Fruit fly (Drosophila melanogaster) whole organism, prepupa: ENCODE results near the gene Mical.

Experiments used
- Blimp-1 ChIP-seq: fragments of 200-800 bp; sonication (Bioruptor generic); optimal IDR thresholded peaks from 3 replicates; lab custom pipeline; 2017; ENCODE audit warnings: missing biosample characterization, missing genetic modification characterization, mild to moderate bottlenecking, moderate library complexity, missing genetic modification reagents
- CG10631 ChIP-seq: fragments of 200-800 bp; sonication (Bioruptor generic); optimal IDR thresholded peaks from 2 replicates; lab custom pipeline; 2016; ENCODE audit warnings: missing biosample characterization, missing genetic modification characterization
- CG11762 ChIP-seq: fragments of 200-800 bp; sonication (Bioruptor generic); optimal IDR thresholded peaks from 3 replicates; lab custom pipeline; 2016; ENCODE audit warnings: missing biosample characterization, missing genetic modification characterization; ENCODE audit not compliant: insufficient read depth
- CG11902 ChIP-seq: fragments of 200-800 bp; sonication (Bioruptor generic); optimal IDR thresholded peaks from 3 replicates; lab custom pipeline; 2016; ENCODE audit warnings: missing biosample characterization, missing genetic modification characterization
- CG15336 ChIP-seq: fragments of 200-800 bp; sonication (Bioruptor generic); IDR thresholded peaks from 2 replicates; pipeline ENCODE4 v1.3.6; 2022; ENCODE audit warnings: missing biosample characterization, missing genetic modification characterization
- CG16779 ChIP-seq: fragments of 200-800 bp; sonication (Bioruptor generic); optimal IDR thresholded peaks from 3 replicates; lab custom pipeline; 2017; ENCODE audit warnings: missing biosample characterization, mild to moderate bottlenecking, missing genetic modification characterization
- CG3032 ChIP-seq: fragments of 200-800 bp; optimal IDR thresholded peaks from 2 replicates; lab custom pipeline; 2019; ENCODE audit warnings: missing biosample characterization, mild to moderate bottlenecking, missing genetic modification characterization, moderate library complexity
- CG31627 ChIP-seq: fragments of 200-800 bp; sonication (Bioruptor generic); optimal IDR thresholded peaks from 3 replicates; lab custom pipeline; 2016; ENCODE audit warnings: missing biosample characterization, missing genetic modification characterization
- CG6163 ChIP-seq: fragments of 200-800 bp; sonication (Bioruptor generic); IDR thresholded peaks from 3 replicates; pipeline ENCODE4 v1.3.6; 2022; ENCODE audit warnings: missing biosample characterization, missing genetic modification characterization
- CG6808 ChIP-seq: fragments of 200-800 bp; sonication (Bioruptor generic); optimal IDR thresholded peaks from 3 replicates; lab custom pipeline; 2017; ENCODE audit warnings: missing biosample characterization, missing genetic modification characterization, mild to moderate bottlenecking, moderate library complexity, missing genetic modification reagents
- CG9139 ChIP-seq: fragments of 200-800 bp; sonication (Bioruptor generic); optimal IDR thresholded peaks from 3 replicates; lab custom pipeline; 2017; ENCODE audit warnings: missing biosample characterization, mild to moderate bottlenecking, missing genetic modification characterization
- Eip75B ChIP-seq: fragments of 200-800 bp; sonication (Bioruptor generic); optimal IDR thresholded peaks from 3 replicates; lab custom pipeline; 2016; ENCODE audit warnings: missing biosample characterization, missing genetic modification characterization
- Eip93F ChIP-seq: fragments of 200-800 bp; sonication (Bioruptor generic); optimal IDR thresholded peaks from 2 replicates; lab custom pipeline; 2016; ENCODE audit warnings: missing biosample characterization, mild to moderate bottlenecking, missing genetic modification characterization
- Ets21C ChIP-seq: fragments of 200-800 bp; sonication (Bioruptor generic); optimal IDR thresholded peaks from 3 replicates; lab custom pipeline; 2016; ENCODE audit warnings: missing biosample characterization, missing genetic modification characterization
- Ets96B ChIP-seq: fragments of 200-800 bp; optimal IDR thresholded peaks from 2 replicates; lab custom pipeline; 2019; ENCODE audit warnings: missing biosample characterization, mild to moderate bottlenecking, missing genetic modification characterization, moderate library complexity
- Gug ChIP-seq: fragments of 200-800 bp; sonication (Bioruptor generic); IDR thresholded peaks from 2 replicates; pipeline ENCODE4 v1.3.6; 2022; ENCODE audit warnings: missing biosample characterization, missing genetic modification characterization
- Hr38 ChIP-seq: sonication (Bioruptor generic); optimal IDR thresholded peaks from 2 replicates; lab custom pipeline; 2016; ENCODE audit warnings: missing biosample characterization, missing genetic modification characterization
- Hr39 ChIP-seq: fragments of 200-800 bp; sonication (Bioruptor generic); optimal IDR thresholded peaks from 2 replicates; lab custom pipeline; 2016; ENCODE audit warnings: missing biosample characterization, missing genetic modification characterization
- Hr4 ChIP-seq: fragments of 200-800 bp; sonication (Bioruptor generic); optimal IDR thresholded peaks from 3 replicates; lab custom pipeline; 2016; ENCODE audit warnings: missing biosample characterization, missing genetic modification characterization
- Lpt ChIP-seq: fragments of 200-800 bp; sonication (Bioruptor generic); optimal IDR thresholded peaks from 3 replicates; lab custom pipeline; 2016; ENCODE audit warnings: missing biosample characterization, missing genetic modification characterization
- Met ChIP-seq: fragments of 200-800 bp; sonication (Bioruptor generic); optimal IDR thresholded peaks from 3 replicates; lab custom pipeline; 2016; ENCODE audit warnings: missing biosample characterization, missing genetic modification characterization
- OdsH ChIP-seq: fragments of 200-800 bp; sonication (Bioruptor generic); optimal IDR thresholded peaks from 3 replicates; lab custom pipeline; 2016; ENCODE audit warnings: missing biosample characterization, missing genetic modification characterization
- Smox ChIP-seq: fragments of 200-800 bp; sonication (Bioruptor generic); optimal IDR thresholded peaks from 3 replicates; lab custom pipeline; 2016; ENCODE audit warnings: missing biosample characterization, missing genetic modification characterization
- Sox102F ChIP-seq: fragments of 200-800 bp; sonication (Bioruptor generic); optimal IDR thresholded peaks from 2 replicates; lab custom pipeline; 2016; ENCODE audit warnings: missing biosample characterization, mild to moderate bottlenecking, missing genetic modification characterization
- Sox15 ChIP-seq: fragments of 200-800 bp; sonication (Bioruptor generic); optimal IDR thresholded peaks from 3 replicates; lab custom pipeline; 2016; ENCODE audit warnings: missing biosample characterization, missing genetic modification characterization
- acj6 ChIP-seq: fragments of 200-800 bp; sonication (Bioruptor generic); optimal IDR thresholded peaks from 3 replicates; lab custom pipeline; 2016; ENCODE audit warnings: missing biosample characterization, missing genetic modification characterization
- cyc ChIP-seq: fragments of 200-800 bp; sonication (Bioruptor generic); optimal IDR thresholded peaks from 3 replicates; lab custom pipeline; 2016; ENCODE audit warnings: missing biosample characterization, missing genetic modification characterization
- dac ChIP-seq: fragments of 200-800 bp; sonication (Bioruptor generic); optimal IDR thresholded peaks from 2 replicates; lab custom pipeline; 2017; ENCODE audit warnings: missing biosample characterization, mild to moderate bottlenecking, missing genetic modification characterization
- dsx ChIP-seq: fragments of 200-800 bp; optimal IDR thresholded peaks from 3 replicates; lab custom pipeline; 2019; ENCODE audit warnings: missing biosample characterization, mild to moderate bottlenecking, missing genetic modification characterization, moderate library complexity; ENCODE audit not compliant: poor library complexity, severe bottlenecking
- eg ChIP-seq: fragments of 200-800 bp; sonication (Bioruptor generic); IDR thresholded peaks from 3 replicates; pipeline ENCODE4 v1.3.6; 2022; ENCODE audit warnings: missing biosample characterization, missing genetic modification characterization
- esn ChIP-seq: fragments of 200-800 bp; sonication (Bioruptor generic); optimal IDR thresholded peaks from 2 replicates; lab custom pipeline; 2016; ENCODE audit warnings: missing biosample characterization, mild to moderate bottlenecking, missing genetic modification characterization, moderate library complexity
- fd59A ChIP-seq: fragments of 200-800 bp; sonication (Bioruptor generic); optimal IDR thresholded peaks from 2 replicates; lab custom pipeline; 2017; ENCODE audit warnings: missing biosample characterization, mild to moderate bottlenecking, missing genetic modification characterization, missing genetic modification reagents
- fd85E ChIP-seq: fragments of 200-800 bp; sonication (Bioruptor generic); optimal IDR thresholded peaks from 3 replicates; lab custom pipeline; 2016; ENCODE audit warnings: missing biosample characterization, missing genetic modification characterization
- lz ChIP-seq: fragments of 200-800 bp; sonication (Bioruptor generic); optimal IDR thresholded peaks from 3 replicates; lab custom pipeline; 2016; ENCODE audit warnings: missing biosample characterization, missing genetic modification characterization
- net ChIP-seq: fragments of 200-800 bp; sonication (Bioruptor generic); optimal IDR thresholded peaks from 3 replicates; lab custom pipeline; 2016; ENCODE audit warnings: missing biosample characterization, missing genetic modification characterization
- pdm3 ChIP-seq: fragments of 200-800 bp; sonication (Bioruptor generic); optimal IDR thresholded peaks from 3 replicates; lab custom pipeline; 2016; ENCODE audit warnings: missing biosample characterization, missing genetic modification characterization
- salr ChIP-seq, 2 experiments: fragments of 200-800 bp; sonication (Bioruptor generic); optimal IDR thresholded peaks; 3 replicates each; lab custom pipeline; 2016 to 2018; ENCODE audit warnings: missing biosample characterization in 2 of 2, missing genetic modification characterization in 2 of 2, mild to moderate bottlenecking in 1 of 2
- spab ChIP-seq: fragments of 200-800 bp; sonication (Bioruptor generic); optimal IDR thresholded peaks from 2 replicates; lab custom pipeline; 2017; ENCODE audit warnings: missing biosample characterization, mild to moderate bottlenecking, missing genetic modification characterization, missing genetic modification reagents
- ss ChIP-seq, 2 experiments: fragments of 200-800 bp; sonication (Bioruptor generic); optimal IDR thresholded peaks; 2 replicates in 1 of 2; 3 replicates in 1 of 2; lab custom pipeline; 2017 to 2018; ENCODE audit warnings: mild to moderate bottlenecking in 2 of 2, missing biosample characterization in 2 of 2, missing genetic modification characterization in 2 of 2, moderate library complexity in 1 of 2
- vri ChIP-seq: fragments of 200-800 bp; sonication (Bioruptor generic); optimal IDR thresholded peaks from 3 replicates; lab custom pipeline; 2016; ENCODE audit warnings: missing biosample characterization, mild to moderate bottlenecking, missing genetic modification characterization

Gene Mical

DNA sequence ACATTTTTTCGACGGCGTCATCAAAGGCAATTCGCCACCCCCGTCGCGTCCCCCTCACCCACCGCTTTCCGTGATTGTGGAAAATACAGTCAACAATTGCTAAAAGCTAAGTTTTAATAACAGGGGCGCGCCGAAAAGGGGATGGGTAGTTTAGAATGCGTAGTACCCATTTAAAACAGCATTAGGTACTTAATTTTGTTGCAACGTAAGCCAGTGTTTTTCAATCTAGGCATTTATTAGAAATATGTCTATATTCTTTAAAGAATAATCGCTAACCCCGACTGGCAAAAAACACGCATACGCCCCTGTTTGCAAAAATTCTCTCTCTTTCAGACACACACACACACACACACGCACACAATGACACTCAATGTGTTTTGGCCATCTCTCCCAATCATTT is 42.2 kb upstream of the Mical start (continued):
- TF ChIP-seq cyc (GFP tag; lab: Kevin White, UChicago) (peak; percentile 85), fd85E (GFP tag; lab: Kevin White, UChicago) (no peak), Met (peak; percentile 88), net (GFP tag; lab: Kevin White, UChicago) (peak; percentile 57), Hr4 (peak; percentile 11), CG9139 (GFP tag; lab: Kevin White, UChicago) (no peak), ss (GFP tag; optimal IDR thresholded peaks at IDR 0.05; lab: Kevin White, UChicago) (no peak), CG11902 (peak; percentile 43), CG11762 (GFP tag; lab: Kevin White, UChicago) (no peak), Lpt (GFP tag; lab: Kevin White, UChicago) (no peak), dac (GFP tag; lab: Kevin White, UChicago) (peak; percentile 6), Eip93F (GFP tag; lab: Kevin White, UChicago) (no peak), fd59A (peak; percentile 23), acj6 (peak; percentile 63), eg (peak; percentile 70), CG6808 (GFP tag; lab: Kevin White, UChicago) (peak; percentile 12), CG16779 (tag; lab: Kevin White, UChicago) (no peak), CG10631 (GFP tag; lab: Kevin White, UChicago) (peak; percentile 46), lz (GFP tag; lab: Kevin White, UChicago) (peak; percentile 88), dsx (GFP tag; lab: Kevin White, UChicago) (no peak), spab (peak; percentile 13), pdm3 (peak; percentile 67), CG31627 (GFP tag; lab: Kevin White, UChicago) (peak; percentile 92), OdsH (GFP tag; lab: Kevin White, UChicago) (peak; percentile 57), CG15336 (GFP tag; lab: Robert Waterston, UW) (peak; percentile 53), Sox102F (GFP tag; lab: Kevin White, UChicago) (peak; percentile 81), Hr38 (GFP tag; lab: Kevin White, UChicago) (no peak), Smox (GFP tag; lab: Kevin White, UChicago) (peak; percentile 86), esn (GFP tag; lab: Kevin White, UChicago) (peak; percentile 88)
- TF ChIP-seq, all 60 proteins: peak for 46

DNA sequence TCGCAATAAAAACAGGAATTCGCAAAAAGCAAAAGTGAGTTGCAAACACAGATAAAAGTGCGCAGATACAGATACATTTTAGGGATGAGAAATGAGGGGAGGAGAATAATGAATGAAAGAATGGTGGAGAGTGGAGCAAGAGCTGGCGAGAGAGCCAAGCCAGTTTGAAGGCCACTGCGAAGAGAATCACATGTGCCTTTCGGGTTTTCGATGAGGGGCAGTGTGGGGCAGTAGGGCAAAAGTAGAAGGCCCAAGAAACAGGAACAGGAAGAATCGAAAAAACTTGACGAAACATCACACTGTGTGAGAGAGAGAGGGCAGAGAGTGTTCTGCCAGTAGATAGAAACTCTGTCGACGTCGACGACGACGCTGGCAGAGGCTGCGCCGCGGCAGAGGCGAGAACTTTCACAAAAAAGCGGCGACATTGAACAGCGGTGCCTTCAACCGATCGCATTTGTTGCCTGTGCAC is 41.5 kb upstream of the Mical start:
- peak in 1 of 2 experiments; percentile 9 for TF ChIP-seq salr (GFP tag; optimal IDR thresholded peaks at IDR 0.05; lab: Kevin White, UChicago)
- TF ChIP-seq Blimp-1 (GFP tag; lab: Kevin White, UChicago), result peak; percentile 30
- peak; percentile 14 for TF ChIP-seq CG3032 (tag; lab: Kevin White, UChicago)
- TF ChIP-seq vri, result peak; percentile 61
- TF ChIP-seq Sox15 (GFP tag; lab: Kevin White, UChicago), result no peak
- TF ChIP-seq CG6163 (GFP tag; lab: Robert Waterston, UW), result peak; percentile 52; the same call in 2 of the 3 replicates
- no peak for TF ChIP-seq Ets21C (GFP tag; lab: Kevin White, UChicago)
- peak; percentile 62 for TF ChIP-seq dsx (GFP tag; lab: Kevin White, UChicago)
- TF ChIP-seq Hr39, result no peak
- peak; percentile 50 for TF ChIP-seq Eip75B (GFP tag; lab: Kevin White, UChicago)
- peak; percentile 33 to 62 for TF ChIP-seq ss (GFP tag; optimal IDR thresholded peaks at IDR 0.05; lab: Kevin White, UChicago)
- TF ChIP-seq Gug (GFP tag; lab: Robert Waterston, UW), result no peak
- peak; percentile 13 for TF ChIP-seq Eip93F (GFP tag; lab: Kevin White, UChicago)
- peak; percentile 12 for TF ChIP-seq Ets96B (tag; lab: Kevin White, UChicago)
- TF ChIP-seq Lpt (GFP tag; lab: Kevin White, UChicago), result no peak
- TF ChIP-seq, all 60 proteins: peak for 10
